Worm (Caenorhabditis elegans) whole organism, early embryonic: ENCODE results near the gene R102.6.
"Not testable (repeated sequence)": the region's sequence is repeated elsewhere in the genome, so short reads cannot be mapped to it uniquely, and the experiment has no call there.

ENCODE experiments used
- B0310.2 ChIP-seq: sonication (generic microtip); optimal IDR thresholded peaks from 2 replicates; lab custom pipeline; 2016; ENCODE audit warnings: mild to moderate bottlenecking, missing genetic modification characterization, missing compliant biosample characterization
- F13C5.2 ChIP-seq: sonication (generic microtip); optimal IDR thresholded peaks from 2 replicates; lab custom pipeline; 2017; ENCODE audit warnings: mild to moderate bottlenecking, missing genetic modification characterization, inconsistent platforms, missing compliant biosample characterization
- aly-1 ChIP-seq: sonication (generic microtip); optimal IDR thresholded peaks from 2 replicates; lab custom pipeline; 2016; ENCODE audit warnings: missing genetic modification characterization, missing compliant biosample characterization
- ama-1 ChIP-seq: fragments of 150-350 bp; optimal IDR thresholded peaks from 2 replicates; lab custom pipeline; 2014
- ceh-13 ChIP-seq: fragments of 200-800 bp; sonication (Bioruptor generic); optimal IDR thresholded peaks from 2 replicates; lab custom pipeline; 2018; ENCODE audit warnings: mild to moderate bottlenecking, missing genetic modification characterization, missing compliant biosample characterization
- ceh-36 ChIP-seq: sonication (generic microtip); optimal IDR thresholded peaks from 2 replicates; lab custom pipeline; 2016; ENCODE audit warnings: missing genetic modification characterization, inconsistent platforms, missing compliant biosample characterization
- ets-7 ChIP-seq: sonication (generic microtip); optimal IDR thresholded peaks from 2 replicates; lab custom pipeline; 2016; ENCODE audit warnings: missing genotype, missing genetic modification characterization, missing compliant biosample characterization
- flt-1 ChIP-seq: fragments of 200-800 bp; sonication (Bioruptor generic); IDR thresholded peaks from 2 replicates; pipeline ENCODE4 v1.3.6; 2022; ENCODE audit warnings: missing genetic modification characterization, missing compliant biosample characterization
- hmbx-1 ChIP-seq: sonication (generic microtip); optimal IDR thresholded peaks from 2 replicates; lab custom pipeline; 2016; ENCODE audit warnings: mild to moderate bottlenecking, missing genetic modification characterization, missing compliant biosample characterization
- hmg-4 ChIP-seq: fragments of 200-800 bp; sonication (Bioruptor generic); optimal IDR thresholded peaks from 2 replicates; lab custom pipeline; 2018; ENCODE audit warnings: mild to moderate bottlenecking, missing genetic modification characterization, missing compliant biosample characterization
- hnd-1 ChIP-seq: sonication (generic microtip); optimal IDR thresholded peaks from 2 replicates; lab custom pipeline; 2016; ENCODE audit warnings: missing genetic modification characterization, missing compliant biosample characterization
- pes-1 ChIP-seq: fragments of 200-800 bp; sonication (Bioruptor generic); IDR thresholded peaks from 2 replicates; pipeline ENCODE4 v1.3.6; 2022; ENCODE audit warnings: missing genetic modification reagents, missing genetic modification characterization, missing compliant biosample characterization
- scrt-1 ChIP-seq: fragments of 200-800 bp; sonication (Bioruptor generic); IDR thresholded peaks from 2 replicates; pipeline ENCODE4 v1.3.6; 2022; ENCODE audit warnings: missing genetic modification characterization, missing compliant biosample characterization
- sea-1 ChIP-seq: fragments of 200-800 bp; sonication (Bioruptor generic); conservative IDR thresholded peaks from 2 replicates; pipeline ENCODE4 v1.3.6; 2022; ENCODE audit warnings: missing genetic modification characterization, missing compliant biosample characterization
- tbx-11 ChIP-seq: fragments of 200-800 bp; sonication (Bioruptor generic); IDR thresholded peaks from 2 replicates; pipeline ENCODE4 v1.3.6; 2022; ENCODE audit warnings: missing genetic modification characterization, missing compliant biosample characterization
- tbx-37 ChIP-seq: fragments of 200-800 bp; sonication (Bioruptor generic); conservative IDR thresholded peaks from 2 replicates; pipeline ENCODE4 v1.3.6; 2022; ENCODE audit warnings: missing genetic modification reagents, missing genetic modification characterization, missing compliant biosample characterization
- tra-4 ChIP-seq: sonication (generic microtip); optimal IDR thresholded peaks from 2 replicates; lab custom pipeline; 2017; ENCODE audit warnings: missing genetic modification characterization, missing compliant biosample characterization

Gene R102.6

ce11 chrIV:10695203-10695602 lies 10.8 kb downstream of the R102.6 start, which contains the start of gene R102.4:
TSS of gene R102.4 (minus strand) at chrIV:10695303.
- no peak for TF ChIP-seq hnd-1 (tag; lab: Kevin White, UChicago)
- no peak for TF ChIP-seq F13C5.2 (tag; lab: Kevin White, UChicago)
- no peak for TF ChIP-seq sea-1 (GFP tag; lab: Robert Waterston, UW)

- TF ChIP-seq hmbx-1 (tag; lab: Kevin White, UChicago) (no peak), ets-7 (no peak), hmg-4 (GFP tag; lab: Kevin White, UChicago) (no peak), F13C5.2 (tag; lab: Kevin White, UChicago) (no peak), tra-4 (tag; lab: Kevin White, UChicago) (no peak), flt-1 (GFP tag; lab: Robert Waterston, UW) (no peak), aly-1 (tag; lab: Kevin White, UChicago) (no peak), scrt-1 (GFP tag; lab: Robert Waterston, UW) (no peak), ama-1 (lab: Kevin White, UChicago) (no peak), ceh-13 (GFP tag; lab: Kevin White, UChicago) (no peak), B0310.2 (tag; lab: Kevin White, UChicago) (no peak), pes-1 (no peak), ceh-36 (tag; lab: Kevin White, UChicago) (no peak), tbx-11 (GFP tag; lab: Robert Waterston, UW) (no peak), hnd-1 (tag; lab: Kevin White, UChicago) (no peak), tbx-37 (GFP tag; lab: Robert Waterston, UW) (no peak)
Observed at ce11 chrIV:10690139-10690538, 15.9 kb downstream of the R102.6 start, which contains the start of gene R102.8. TSS of gene R102.8 (minus strand) at chrIV:10690239.

- TF ChIP-seq sea-1 (GFP tag; lab: Robert Waterston, UW) (no peak), ama-1 (lab: Kevin White, UChicago) (no peak), hnd-1 (tag; lab: Kevin White, UChicago) (no peak), tbx-11 (GFP tag; lab: Robert Waterston, UW) (no peak), hmbx-1 (tag; lab: Kevin White, UChicago) (no peak), F13C5.2 (tag; lab: Kevin White, UChicago) (no peak), hmg-4 (GFP tag; lab: Kevin White, UChicago) (no peak), flt-1 (GFP tag; lab: Robert Waterston, UW) (no peak), scrt-1 (GFP tag; lab: Robert Waterston, UW) (no peak), pes-1 (no peak), B0310.2 (tag; lab: Kevin White, UChicago) (no peak), ceh-13 (GFP tag; lab: Kevin White, UChicago) (no peak), tbx-37 (GFP tag; lab: Robert Waterston, UW) (no peak), tra-4 (tag; lab: Kevin White, UChicago) (no peak), ceh-36 (tag; lab: Kevin White, UChicago) (no peak), aly-1 (tag; lab: Kevin White, UChicago) (no peak), ets-7 (no peak)
Observed at ce11 chrIV:10688972-10689567, 16.9 kb downstream of the R102.6 start, which contains the start of gene R102.3. TSS of gene R102.3 (plus strand) at chrIV:10689517.

ce11 chrIV:10687307-10687706 lies 18.7 kb downstream of the R102.6 start, which contains the start of gene R102.2:
TSS of gene R102.2 (plus strand) at chrIV:10687607.
- TF ChIP-seq flt-1 (GFP tag; lab: Robert Waterston, UW); hmbx-1 (tag; lab: Kevin White, UChicago); ceh-13 (GFP tag; lab: Kevin White, UChicago): not testable (repeated sequence)

- TF ChIP-seq ets-7 (no peak), F13C5.2 (tag; lab: Kevin White, UChicago) (no peak), sea-1 (GFP tag; lab: Robert Waterston, UW) (no peak), tbx-37 (GFP tag; lab: Robert Waterston, UW) (no peak), hmg-4 (GFP tag; lab: Kevin White, UChicago) (no peak), scrt-1 (GFP tag; lab: Robert Waterston, UW) (no peak), hnd-1 (tag; lab: Kevin White, UChicago) (no peak), hmbx-1 (tag; lab: Kevin White, UChicago) (no peak), ama-1 (lab: Kevin White, UChicago) (no peak), ceh-13 (GFP tag; lab: Kevin White, UChicago) (no peak), aly-1 (tag; lab: Kevin White, UChicago) (no peak), pes-1 (no peak), tbx-11 (GFP tag; lab: Robert Waterston, UW) (no peak)
Observed at ce11 chrIV:10685758-10686157, 20.2 kb downstream of the R102.6 start, which contains the start of the genes K08C7.6 and R102.1. TSS of gene K08C7.6 (minus strand) at chrIV:10685858. TSS of gene R102.1 (plus strand) at chrIV:10686048.

DNA sequence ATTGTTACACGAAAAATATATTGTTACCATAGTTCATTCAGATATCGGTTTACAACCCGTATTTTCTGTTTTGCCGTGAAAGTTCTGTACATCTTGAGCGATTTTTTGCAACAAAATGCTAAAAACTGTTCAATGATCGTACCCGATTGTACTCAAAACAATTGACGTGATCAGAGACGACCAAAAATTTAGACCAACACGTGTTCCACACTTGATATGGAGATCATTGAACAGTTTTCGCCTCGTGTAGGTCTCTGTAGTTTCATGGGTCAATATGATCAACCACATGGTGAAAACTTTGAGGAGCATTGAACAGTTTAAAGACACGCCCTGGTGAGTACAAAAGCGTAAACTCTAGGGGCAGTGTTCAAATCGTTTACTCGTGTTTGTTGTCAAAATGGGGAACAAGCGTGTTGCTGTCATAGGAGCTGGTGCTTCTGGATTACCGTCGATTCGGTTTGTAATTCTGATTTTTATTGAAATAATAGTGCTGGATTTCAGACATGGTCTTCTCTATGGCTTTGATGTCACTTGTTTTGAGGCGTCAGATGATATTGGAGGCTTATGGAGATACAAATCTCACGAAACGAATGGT lies 23.7 kb downstream of the R102.6 start, which contains the start of gene fmo-2:
fmo-2 (plus strand) TSS at position 370 of the 595 bp plus-strand sequence.
- TF ChIP-seq tra-4 (tag; lab: Kevin White, UChicago) (no peak), ceh-36 (tag; lab: Kevin White, UChicago) (no peak)

DNA sequence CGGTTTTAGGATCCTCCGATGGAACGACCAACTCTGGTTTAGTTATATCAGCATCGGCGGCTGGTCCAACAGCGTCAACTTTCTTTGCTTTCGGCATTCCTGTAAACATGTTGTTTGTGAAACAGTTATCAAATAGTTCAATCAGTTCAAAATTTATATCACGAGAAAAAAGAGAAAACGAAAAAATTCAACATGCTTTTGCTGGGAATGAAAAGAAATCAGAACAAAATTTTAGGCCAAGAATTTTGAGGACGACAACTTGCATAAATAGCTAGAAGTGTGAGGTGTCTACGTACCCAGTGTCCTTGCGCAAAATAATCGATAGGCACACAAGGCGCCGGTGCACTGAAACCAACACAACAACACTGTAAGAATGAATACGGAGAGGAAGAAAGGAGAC lies 25.6 kb downstream of the R102.6 start, which contains the start of gene K08C7.4:
K08C7.4 (minus strand) TSS at position 101 of the 400 bp plus-strand sequence.
- TF ChIP-seq flt-1 (GFP tag; lab: Robert Waterston, UW) = no peak
- TF ChIP-seq sea-1 (GFP tag; lab: Robert Waterston, UW) = no peak
- no peak for TF ChIP-seq scrt-1 (GFP tag; lab: Robert Waterston, UW)
- TF ChIP-seq ceh-13 (GFP tag; lab: Kevin White, UChicago) = no peak
- no peak for TF ChIP-seq aly-1 (tag; lab: Kevin White, UChicago)
- no peak for TF ChIP-seq B0310.2 (tag; lab: Kevin White, UChicago)
- no peak for TF ChIP-seq tbx-37 (GFP tag; lab: Robert Waterston, UW)
- TF ChIP-seq tbx-11 (GFP tag; lab: Robert Waterston, UW) = no peak
- TF ChIP-seq ceh-36 (tag; lab: Kevin White, UChicago) = no peak
- TF ChIP-seq ets-7 = no peak
- no peak for TF ChIP-seq tra-4 (tag; lab: Kevin White, UChicago)
- TF ChIP-seq hmg-4 (GFP tag; lab: Kevin White, UChicago) = no peak
- TF ChIP-seq ama-1 (lab: Kevin White, UChicago) = no peak
- TF ChIP-seq pes-1 = no peak
- TF ChIP-seq hmbx-1 (tag; lab: Kevin White, UChicago) = no peak
- no peak for TF ChIP-seq hnd-1 (tag; lab: Kevin White, UChicago)
- TF ChIP-seq F13C5.2 (tag; lab: Kevin White, UChicago) = no peak
